Fruit fly (Drosophila melanogaster): ENCODE results near the gene Syx17.

- no peak for TF ChIP-seq jim (GFP tag; optimal IDR thresholded peaks at IDR 0.05)
- no peak for TF ChIP-seq pan (optimal IDR thresholded peaks at IDR 0.05)
- no peak for TF ChIP-seq Myc (optimal IDR thresholded peaks at IDR 0.05)
- no peak for TF ChIP-seq h (GFP tag; optimal IDR thresholded peaks at IDR 0.05)
- no peak for TF ChIP-seq usp (GFP tag; optimal IDR thresholded peaks at IDR 0.05)
- no peak for TF ChIP-seq foxo (GFP tag; optimal IDR thresholded peaks at IDR 0.05)
- TF ChIP-seq psq (GFP tag; optimal IDR thresholded peaks at IDR 0.05) = no peak
Observed at dm6 chr3L:4409898-4410629, 6.8 kb downstream of the Syx17 start.
